Fruit fly (Drosophila melanogaster) whole organism, prepupa: ENCODE data around the gene Hibch.

ENCODE experiments used
- CG10669 ChIP-seq: fragments of 200-800 bp; sonication (Bioruptor generic); optimal IDR thresholded peaks from 3 replicates; lab custom pipeline; 2018; ENCODE audit warnings: missing biosample characterization, mild to moderate bottlenecking, missing genetic modification characterization, moderate library complexity
- CG16779 ChIP-seq: fragments of 200-800 bp; sonication (Bioruptor generic); optimal IDR thresholded peaks from 3 replicates; lab custom pipeline; 2017; ENCODE audit warnings: missing biosample characterization, mild to moderate bottlenecking, missing genetic modification characterization

dm6 chr3R:15339111-15339510, 17.9 kb upstream of the Hibch start:
- TF ChIP-seq CG16779 (tag; lab: Kevin White, UChicago) (no peak), CG10669 (GFP tag; lab: Kevin White, UChicago) (no peak)
